Worm (Caenorhabditis elegans) whole organism, L2 larva: ENCODE measurements around the gene apx-1.

ENCODE experiments used
- C34F6.9 ChIP-seq: fragments of 150-350 bp; optimal IDR thresholded peaks from 2 replicates; lab custom pipeline; 2014; ENCODE audit warnings: missing biosample characterization, missing genetic modification characterization
- F13H6.1 ChIP-seq: sonication (generic microtip); optimal IDR thresholded peaks from 2 replicates; lab custom pipeline; 2016; ENCODE audit warnings: missing genetic modification characterization, missing compliant biosample characterization
- R02D3.7 ChIP-seq: fragments of 150-350 bp; optimal IDR thresholded peaks from 2 replicates; lab custom pipeline; 2014; ENCODE audit warnings: missing biosample characterization, missing genetic modification characterization
- Y55F3AM.14 ChIP-seq: fragments of 200-800 bp; sonication (Bioruptor generic); optimal IDR thresholded peaks from 2 replicates; lab custom pipeline; 2018; ENCODE audit warnings: mild to moderate bottlenecking, missing genetic modification characterization, missing compliant biosample characterization
- ZK546.5 ChIP-seq: sonication (generic microtip); optimal IDR thresholded peaks from 2 replicates; lab custom pipeline; 2017; ENCODE audit warnings: missing biosample characterization, missing genetic modification characterization
- alr-1 ChIP-seq: fragments of 150-350 bp; optimal IDR thresholded peaks from 2 replicates; lab custom pipeline; 2014; ENCODE audit warnings: missing biosample characterization, missing genetic modification characterization
- aly-2 ChIP-seq: fragments of 150-350 bp; optimal IDR thresholded peaks from 2 replicates; lab custom pipeline; 2014; ENCODE audit warnings: missing biosample characterization, missing genetic modification characterization
- ama-1 ChIP-seq: fragments of 150-350 bp; optimal IDR thresholded peaks from 2 replicates; lab custom pipeline; 2018; ENCODE audit warnings: inconsistent platforms
- blmp-1 ChIP-seq: sonication (generic microtip); optimal IDR thresholded peaks from 2 replicates; lab custom pipeline; 2017; ENCODE audit warnings: missing genetic modification characterization, mild to moderate bottlenecking, missing compliant biosample characterization, antibody characterized with exemption, moderate library complexity; ENCODE audit not compliant: insufficient read depth
- ceh-16 ChIP-seq: fragments of 150-350 bp; optimal IDR thresholded peaks from 2 replicates; lab custom pipeline; 2014; ENCODE audit warnings: missing biosample characterization, missing genetic modification characterization
- crh-2 ChIP-seq: sonication (generic microtip); optimal IDR thresholded peaks from 2 replicates; lab custom pipeline; 2017; ENCODE audit warnings: missing biosample characterization, missing genetic modification characterization
- elt-3 ChIP-seq: sonication (generic microtip); optimal IDR thresholded peaks from 2 replicates; lab custom pipeline; 2017; ENCODE audit warnings: missing biosample characterization, missing genetic modification characterization
- fos-1 ChIP-seq: fragments of 150-350 bp; optimal IDR thresholded peaks from 2 replicates; lab custom pipeline; 2014; ENCODE audit warnings: missing biosample characterization, missing genetic modification characterization
- gmeb-1 ChIP-seq: fragments of 150-350 bp; optimal IDR thresholded peaks from 2 replicates; lab custom pipeline; 2014; ENCODE audit warnings: missing biosample characterization, missing genetic modification characterization
- lin-11 ChIP-seq: fragments of 150-350 bp; sonication (generic microtip); optimal IDR thresholded peaks from 2 replicates; lab custom pipeline; 2014; ENCODE audit warnings: missing biosample characterization, missing genetic modification characterization, inconsistent platforms, mixed read lengths
- lin-13 ChIP-seq: fragments of 150-350 bp; optimal IDR thresholded peaks from 2 replicates; lab custom pipeline; 2014; ENCODE audit warnings: missing biosample characterization, missing genetic modification reagents, missing genetic modification characterization
- lin-39 ChIP-seq: fragments of 150-350 bp; optimal IDR thresholded peaks from 2 replicates; lab custom pipeline; 2014; ENCODE audit warnings: missing biosample characterization, missing genetic modification reagents, missing genetic modification characterization
- lsy-2 ChIP-seq, 2 experiments: fragments of 150-350 bp in 1 of 2; sonication (generic microtip) in 1 of 2; optimal IDR thresholded peaks; 2 replicates each; lab custom pipeline; 2014 to 2017; ENCODE audit warnings: missing biosample characterization in 2 of 2, missing genetic modification characterization in 2 of 2
- mbf-1 ChIP-seq: sonication (generic microtip); optimal IDR thresholded peaks from 2 replicates; lab custom pipeline; 2017; ENCODE audit warnings: missing biosample characterization, missing genetic modification characterization
- mdl-1 ChIP-seq, 2 experiments: fragments of 150-350 bp in 1 of 2; sonication (generic microtip) in 1 of 2; optimal IDR thresholded peaks; 2 replicates each; lab custom pipeline; 2017; ENCODE audit warnings: missing biosample characterization in 2 of 2, missing genetic modification characterization in 2 of 2
- nhr-10 ChIP-seq: sonication (generic microtip); optimal IDR thresholded peaks from 2 replicates; lab custom pipeline; 2017; ENCODE audit warnings: missing biosample characterization, missing genetic modification characterization
- nhr-11 ChIP-seq: fragments of 150-350 bp; optimal IDR thresholded peaks from 2 replicates; lab custom pipeline; 2014; ENCODE audit warnings: missing biosample characterization, missing genetic modification characterization
- nhr-12 ChIP-seq: fragments of 150-350 bp; optimal IDR thresholded peaks from 2 replicates; lab custom pipeline; 2014; ENCODE audit warnings: missing biosample characterization, missing genetic modification characterization
- nhr-129 ChIP-seq: fragments of 150-350 bp; optimal IDR thresholded peaks from 2 replicates; lab custom pipeline; 2014; ENCODE audit warnings: missing biosample characterization, missing genetic modification characterization
- nhr-21 ChIP-seq: fragments of 150-350 bp; optimal IDR thresholded peaks from 2 replicates; lab custom pipeline; 2014; ENCODE audit warnings: missing biosample characterization, missing genetic modification characterization
- nhr-23 ChIP-seq: fragments of 150-350 bp; optimal IDR thresholded peaks from 2 replicates; lab custom pipeline; 2014; ENCODE audit warnings: missing biosample characterization, missing genetic modification reagents, missing genetic modification characterization
- nhr-25 ChIP-seq: fragments of 150-350 bp; sonication (generic microtip); optimal IDR thresholded peaks from 3 replicates; lab custom pipeline; 2014; ENCODE audit warnings: missing biosample characterization, missing genetic modification characterization
- nhr-6 ChIP-seq: fragments of 150-350 bp; optimal IDR thresholded peaks from 2 replicates; lab custom pipeline; 2014; ENCODE audit warnings: missing biosample characterization, missing genetic modification characterization
- nhr-77 ChIP-seq: fragments of 150-350 bp; optimal IDR thresholded peaks from 2 replicates; lab custom pipeline; 2014; ENCODE audit warnings: missing biosample characterization, missing genetic modification characterization
- peb-1 ChIP-seq: fragments of 150-350 bp; optimal IDR thresholded peaks from 2 replicates; lab custom pipeline; 2014; ENCODE audit warnings: missing biosample characterization, missing genetic modification characterization
- sem-4 ChIP-seq: fragments of 150-350 bp; optimal IDR thresholded peaks from 2 replicates; lab custom pipeline; 2014; ENCODE audit warnings: missing biosample characterization, missing genetic modification reagents, missing genetic modification characterization
- sma-3 ChIP-seq: sonication (generic microtip); optimal IDR thresholded peaks from 2 replicates; lab custom pipeline; 2016; ENCODE audit warnings: missing genetic modification reagents, missing genetic modification characterization, missing compliant biosample characterization
- sma-9 ChIP-seq, 2 experiments: fragments of 150-350 bp in 1 of 2; sonication (generic microtip) in 1 of 2; optimal IDR thresholded peaks; 2 replicates each; lab custom pipeline; 2014 to 2016; ENCODE audit warnings: missing genetic modification characterization in 2 of 2, mild to moderate bottlenecking in 1 of 2, missing biosample characterization in 1 of 2, missing compliant biosample characterization in 1 of 2, missing genetic modification reagents in 1 of 2, moderate library complexity in 1 of 2
- snpc-4 ChIP-seq: fragments of 150-350 bp; optimal IDR thresholded peaks from 2 replicates; lab custom pipeline; 2014; ENCODE audit warnings: missing biosample characterization, missing genetic modification characterization
- unc-39 ChIP-seq: fragments of 150-350 bp; optimal IDR thresholded peaks from 2 replicates; lab custom pipeline; 2014; ENCODE audit warnings: missing biosample characterization, missing genetic modification characterization
- unc-55 ChIP-seq: fragments of 150-350 bp; sonication (generic microtip); optimal IDR thresholded peaks from 3 replicates; lab custom pipeline; 2014; ENCODE audit warnings: missing biosample characterization, missing genetic modification reagents, missing genetic modification characterization
- unc-62 ChIP-seq: fragments of 150-350 bp; optimal IDR thresholded peaks from 2 replicates; lab custom pipeline; 2014; ENCODE audit warnings: missing biosample characterization, missing genetic modification reagents, missing genetic modification characterization
- zag-1 ChIP-seq: fragments of 150-350 bp; optimal IDR thresholded peaks from 2 replicates; lab custom pipeline; 2014; ENCODE audit warnings: missing biosample characterization, missing genetic modification characterization
- ztf-11 ChIP-seq: sonication (generic microtip); optimal IDR thresholded peaks from 2 replicates; lab custom pipeline; 2017; ENCODE audit warnings: missing biosample characterization, missing genetic modification characterization

Gene apx-1

ce11 chrV:3185855-3186254, 24.1 kb upstream of the apx-1 start:
- TF ChIP-seq lin-13, result no peak
- no peak for TF ChIP-seq peb-1
- TF ChIP-seq unc-62, result no peak
- no peak for TF ChIP-seq nhr-129 (tag; lab: Kevin White, UChicago)
- no peak for TF ChIP-seq C34F6.9
- no peak for TF ChIP-seq nhr-77
- TF ChIP-seq nhr-12 (tag; lab: Kevin White, UChicago), result no peak
- no peak for TF ChIP-seq mbf-1 (tag; lab: Kevin White, UChicago)
- no peak for TF ChIP-seq F13H6.1 (tag; lab: Kevin White, UChicago)
- TF ChIP-seq lin-39 (tag; lab: Kevin White, UChicago), result no peak
- TF ChIP-seq sem-4, result no peak
- TF ChIP-seq aly-2 (tag; lab: Kevin White, UChicago), result no peak

- TF ChIP-seq ceh-16 (tag; lab: Kevin White, UChicago), result no peak
- TF ChIP-seq nhr-25 (tag; lab: Kevin White, UChicago), result no peak
- TF ChIP-seq ZK546.5 (tag; lab: Kevin White, UChicago), result no peak
- TF ChIP-seq unc-39 (tag; lab: Kevin White, UChicago), result no peak
- TF ChIP-seq nhr-10 (tag; lab: Kevin White, UChicago), result no peak
- TF ChIP-seq nhr-77, result no peak
- no peak for TF ChIP-seq mdl-1 (tag; optimal IDR thresholded peaks at IDR 0.05; lab: Kevin White, UChicago)
- TF ChIP-seq unc-55 (GFP tag; lab: Kevin White, UChicago), result no peak
- no peak for TF ChIP-seq lin-11 (tag; lab: Kevin White, UChicago)
- TF ChIP-seq ama-1 (lab: Kevin White, UChicago), result no peak
- no peak for TF ChIP-seq lin-39 (tag; lab: Kevin White, UChicago)
- no peak for TF ChIP-seq aly-2 (tag; lab: Kevin White, UChicago)
These were observed 22.0 kb upstream of the apx-1 start, which contains the start of gene lag-2 for ce11 chrV:3188043-3188442. Gene lag-2, plus strand, starts transcription at chrV:3188343.

ce11 chrV:3193091-3193608, 16.8 kb upstream of the apx-1 start, which contains the start of the genes Y73C8B.3 and Y73C8B.9:
Gene Y73C8B.3, minus strand, starts transcription at chrV:3193237.
Gene Y73C8B.9, plus strand, starts transcription at chrV:3193558.
- TF ChIP-seq ama-1 (lab: Kevin White, UChicago) (no peak), mdl-1 (tag; optimal IDR thresholded peaks at IDR 0.05; lab: Kevin White, UChicago) (no peak), alr-1 (tag; lab: Kevin White, UChicago) (no peak), nhr-21 (tag; lab: Kevin White, UChicago) (peak; percentile 18), F13H6.1 (tag; lab: Kevin White, UChicago) (peak; percentile 7), nhr-11 (no peak), fos-1 (peak; percentile 14), sem-4 (no peak), zag-1 (tag; lab: Kevin White, UChicago) (no peak), R02D3.7 (tag; lab: Kevin White, UChicago) (no peak), nhr-10 (tag; lab: Kevin White, UChicago) (no peak), unc-39 (tag; lab: Kevin White, UChicago) (no peak), lin-13 (no peak), lin-11 (tag; lab: Kevin White, UChicago) (no peak), sma-3 (GFP tag; lab: Kevin White, UChicago) (peak; percentile 22), nhr-23 (tag; lab: Kevin White, UChicago) (no peak), nhr-6 (tag; lab: Kevin White, UChicago) (no peak), ztf-11 (tag; lab: Kevin White, UChicago) (no peak), gmeb-1 (tag; lab: Kevin White, UChicago) (peak; percentile 43), lsy-2 (tag; optimal IDR thresholded peaks at IDR 0.05; lab: Kevin White, UChicago) (no peak), C34F6.9 (no peak), Y55F3AM.14 (GFP tag; lab: Kevin White, UChicago) (no peak), snpc-4 (tag; lab: Kevin White, UChicago) (no peak), elt-3 (no peak), nhr-77 (no peak), nhr-25 (tag; lab: Kevin White, UChicago) (peak; percentile 24), ZK546.5 (tag; lab: Kevin White, UChicago) (no peak), sma-9 (GFP tag; optimal IDR thresholded peaks at IDR 0.05; lab: Kevin White, UChicago) (peak; percentile 77), sma-9 (tag; optimal IDR thresholded peaks at IDR 0.05; lab: Kevin White, UChicago) (no peak), blmp-1 (tag; lab: Kevin White, UChicago) (no peak), ceh-16 (tag; lab: Kevin White, UChicago) (no peak), nhr-12 (tag; lab: Kevin White, UChicago) (no peak), crh-2 (tag; lab: Kevin White, UChicago) (peak; percentile 15)
